Fruit fly (Drosophila melanogaster) whole organism, embryonic: ENCODE measurements around the gene CG45676.

ENCODE experiments used
- CG10462 ChIP-seq: fragments of 200-800 bp; sonication (Bioruptor generic); optimal IDR thresholded peaks from 2 replicates; lab custom pipeline; 2016; ENCODE audit warnings: missing biosample characterization, missing genetic modification characterization
- CG11695 ChIP-seq: fragments of 200-800 bp; sonication (Bioruptor generic); IDR thresholded peaks from 3 replicates; pipeline ENCODE4 v1.3.6; 2022; ENCODE audit warnings: missing biosample characterization, missing genetic modification characterization
- CG12391 ChIP-seq: fragments of 200-800 bp; sonication (Bioruptor generic); optimal IDR thresholded peaks from 3 replicates; lab custom pipeline; 2018; ENCODE audit warnings: missing biosample characterization, mild to moderate bottlenecking, missing genetic modification characterization, moderate library complexity
- CG13624 ChIP-seq: fragments of 200-800 bp; sonication (Bioruptor generic); optimal IDR thresholded peaks from 2 replicates; lab custom pipeline; 2016; ENCODE audit warnings: missing biosample characterization, missing genetic modification characterization
- CG13775 ChIP-seq: fragments of 200-800 bp; sonication (Bioruptor generic); optimal IDR thresholded peaks from 3 replicates; lab custom pipeline; 2017; ENCODE audit warnings: missing biosample characterization, mild to moderate bottlenecking, missing genetic modification characterization
- CG14860 ChIP-seq: fragments of 200-800 bp; sonication (Bioruptor generic); IDR thresholded peaks from 3 replicates; pipeline ENCODE4 v1.3.6; 2022; ENCODE audit warnings: missing biosample characterization, missing genetic modification characterization; ENCODE audit not compliant: partially characterized antibody
- CG15011 ChIP-seq: fragments of 200-800 bp; sonication (Bioruptor generic); optimal IDR thresholded peaks from 3 replicates; lab custom pipeline; 2018; ENCODE audit warnings: missing biosample characterization, mild to moderate bottlenecking, missing genetic modification characterization
- CG16779 ChIP-seq: fragments of 200-800 bp; sonication (Bioruptor generic); IDR thresholded peaks from 2 replicates; pipeline ENCODE4 v1.3.6; 2022; ENCODE audit warnings: missing biosample characterization, missing genetic modification characterization
- CG16813 ChIP-seq: fragments of 200-800 bp; sonication (Bioruptor generic); IDR thresholded peaks from 3 replicates; pipeline ENCODE4 v1.3.6; 2022; ENCODE audit warnings: missing biosample characterization, missing genetic modification characterization; ENCODE audit not compliant: partially characterized antibody
- CG1832 ChIP-seq: fragments of 200-800 bp; sonication (Bioruptor generic); optimal IDR thresholded peaks from 2 replicates; lab custom pipeline; 2017; ENCODE audit warnings: missing biosample characterization, mild to moderate bottlenecking, missing genetic modification characterization, inconsistent platforms
- CG2116 ChIP-seq: fragments of 200-800 bp; sonication (Bioruptor generic); optimal IDR thresholded peaks from 3 replicates; lab custom pipeline; 2018; ENCODE audit warnings: missing biosample characterization, mild to moderate bottlenecking, missing genetic modification characterization
- CG2199 ChIP-seq: fragments of 200-800 bp; sonication (Bioruptor generic); IDR thresholded peaks from 3 replicates; pipeline ENCODE4 v1.3.6; 2022; ENCODE audit warnings: missing biosample characterization, missing genetic modification characterization
- CG3163 ChIP-seq: fragments of 200-800 bp; sonication (Bioruptor generic); optimal IDR thresholded peaks from 3 replicates; lab custom pipeline; 2016; ENCODE audit warnings: missing biosample characterization, missing genetic modification characterization
- CG32767 ChIP-seq: fragments of 200-800 bp; sonication (Bioruptor generic); IDR thresholded peaks from 2 replicates; pipeline ENCODE4 v1.3.6; 2022; ENCODE audit warnings: missing biosample characterization, missing genetic modification characterization
- CG3281 ChIP-seq: fragments of 200-800 bp; sonication (Bioruptor generic); optimal IDR thresholded peaks from 3 replicates; lab custom pipeline; 2017; ENCODE audit warnings: missing biosample characterization, mild to moderate bottlenecking, missing genetic modification characterization
- CG34224 ChIP-seq: fragments of 200-800 bp; sonication (Bioruptor generic); IDR thresholded peaks from 3 replicates; pipeline ENCODE4 v1.3.6; 2022; ENCODE audit warnings: missing biosample characterization, missing genetic modification characterization; ENCODE audit not compliant: partially characterized antibody
- CG4360 ChIP-seq: fragments of 200-800 bp; sonication (Bioruptor generic); IDR thresholded peaks from 2 replicates; pipeline ENCODE4 v1.3.6; 2022; ENCODE audit warnings: missing biosample characterization, missing genetic modification characterization
- CG5953 ChIP-seq: fragments of 200-800 bp; sonication (Bioruptor generic); IDR thresholded peaks from 2 replicates; pipeline ENCODE4 v1.3.6; 2022; ENCODE audit warnings: missing biosample characterization, missing genetic modification characterization
- CG7372 ChIP-seq: fragments of 200-800 bp; sonication (Bioruptor generic); IDR thresholded peaks from 2 replicates; pipeline ENCODE4 v1.3.6; 2022; ENCODE audit warnings: missing biosample characterization, missing genetic modification characterization
- CG7928 ChIP-seq: fragments of 200-800 bp; sonication (Bioruptor generic); optimal IDR thresholded peaks from 2 replicates; lab custom pipeline; 2017; ENCODE audit warnings: missing biosample characterization, mild to moderate bottlenecking, missing genetic modification characterization
- CG7963 ChIP-seq: fragments of 200-800 bp; sonication (Bioruptor generic); IDR thresholded peaks from 3 replicates; pipeline ENCODE4 v1.3.6; 2022; ENCODE audit warnings: missing biosample characterization, missing genetic modification characterization; ENCODE audit not compliant: partially characterized antibody
- CG8281 ChIP-seq: fragments of 200-800 bp; sonication (Bioruptor generic); optimal IDR thresholded peaks from 2 replicates; lab custom pipeline; 2018; ENCODE audit warnings: missing biosample characterization, mild to moderate bottlenecking, missing genetic modification characterization, moderate library complexity
- CG8359 ChIP-seq: fragments of 200-800 bp; sonication (Bioruptor generic); optimal IDR thresholded peaks from 2 replicates; lab custom pipeline; 2017; ENCODE audit warnings: missing biosample characterization, mild to moderate bottlenecking, missing genetic modification characterization, borderline replicate concordance
- CG9437 ChIP-seq: fragments of 200-800 bp; sonication (Bioruptor generic); optimal IDR thresholded peaks from 2 replicates; lab custom pipeline; 2018; ENCODE audit warnings: missing biosample characterization, mild to moderate bottlenecking, missing genetic modification characterization
- CG9727 ChIP-seq: fragments of 200-800 bp; sonication (Bioruptor generic); optimal IDR thresholded peaks from 3 replicates; lab custom pipeline; 2017; ENCODE audit warnings: missing biosample characterization, mild to moderate bottlenecking, missing genetic modification characterization
- CoRest ChIP-seq: fragments of 200-800 bp; sonication (Bioruptor generic); optimal IDR thresholded peaks from 3 replicates; lab custom pipeline; 2018; ENCODE audit warnings: missing biosample characterization, mild to moderate bottlenecking, missing genetic modification characterization, moderate library complexity
- Dref ChIP-seq: fragments of 200-800 bp; sonication (Bioruptor generic); IDR thresholded peaks from 2 replicates; pipeline ENCODE4 v1.3.6; 2022; ENCODE audit warnings: missing biosample characterization, missing genetic modification characterization
- E2f2 ChIP-seq: fragments of 200-800 bp; sonication (Bioruptor generic); IDR thresholded peaks from 2 replicates; pipeline ENCODE4 v1.3.6; 2022; ENCODE audit warnings: missing biosample characterization, missing genetic modification characterization
- Gug ChIP-seq: fragments of 200-800 bp; sonication (Bioruptor generic); IDR thresholded peaks from 4 replicates; pipeline ENCODE4 v1.3.6; 2022; ENCODE audit warnings: missing biosample characterization, missing genetic modification characterization
- HmgD ChIP-seq: fragments of 200-800 bp; sonication (Bioruptor generic); optimal IDR thresholded peaks from 3 replicates; lab custom pipeline; 2016; ENCODE audit warnings: missing biosample characterization, missing genetic modification characterization
- Lpt ChIP-seq: fragments of >200 bp; optimal IDR thresholded peaks from 2 replicates; lab custom pipeline; 2018; ENCODE audit warnings: missing biosample characterization, missing genetic modification characterization
- Meics ChIP-seq: fragments of 200-800 bp; sonication (Bioruptor generic); optimal IDR thresholded peaks from 2 replicates; lab custom pipeline; 2017; ENCODE audit warnings: missing biosample characterization, mild to moderate bottlenecking, missing genetic modification characterization
- NC2α ChIP-seq: fragments of 200-800 bp; sonication (Bioruptor generic); optimal IDR thresholded peaks from 2 replicates; lab custom pipeline; 2016; ENCODE audit warnings: missing biosample characterization, missing genetic modification characterization
- Ravus ChIP-seq: fragments of 200-800 bp; sonication (Bioruptor generic); IDR thresholded peaks from 2 replicates; pipeline ENCODE4 v1.3.6; 2022; ENCODE audit warnings: missing biosample characterization, missing genetic modification characterization
- Usf ChIP-seq: fragments of 200-800 bp; sonication (Bioruptor generic); optimal IDR thresholded peaks from 2 replicates; lab custom pipeline; 2017; ENCODE audit warnings: missing genotype, missing biosample characterization, missing genetic modification characterization
- ac ChIP-seq: fragments of 200-800 bp; sonication (Bioruptor generic); optimal IDR thresholded peaks from 3 replicates; lab custom pipeline; 2017; ENCODE audit warnings: missing biosample characterization, mild to moderate bottlenecking, missing genetic modification characterization
- chif ChIP-seq, 2 experiments: fragments of 200-800 bp; sonication (Bioruptor generic); optimal IDR thresholded peaks; 3 replicates each; lab custom pipeline; 2016; ENCODE audit warnings: missing biosample characterization in 2 of 2, missing genetic modification characterization in 2 of 2
- gce ChIP-seq: fragments of 200-800 bp; sonication (Bioruptor generic); IDR thresholded peaks from 3 replicates; pipeline ENCODE4 v1.3.6; 2022; ENCODE audit warnings: missing biosample characterization, missing genetic modification characterization
- gfzf ChIP-seq: fragments of 200-800 bp; sonication (Bioruptor generic); optimal IDR thresholded peaks from 2 replicates; lab custom pipeline; 2016; ENCODE audit warnings: missing biosample characterization, mild to moderate bottlenecking, missing genetic modification characterization, moderate library complexity
- gsb ChIP-seq: fragments of 200-800 bp; sonication (Bioruptor generic); IDR thresholded peaks from 2 replicates; pipeline ENCODE4 v1.3.6; 2022; ENCODE audit warnings: missing biosample characterization, missing genetic modification characterization
- hkb ChIP-seq, 2 experiments: fragments of 200-800 bp in 1 of 2; fragments of >200 bp in 1 of 2; sonication (Bioruptor generic) in 1 of 2; IDR thresholded peaks in 1 of 2; optimal IDR thresholded peaks in 1 of 2; 2 replicates each; pipeline versions ENCODE4 v1.3.6 to Lab custom; 2017 to 2022; ENCODE audit warnings: missing biosample characterization in 1 of 2, missing genetic modification characterization in 1 of 2
- inv ChIP-seq: fragments of 200-800 bp; sonication (Bioruptor generic); IDR thresholded peaks from 2 replicates; pipeline ENCODE4 v1.3.6; 2022; ENCODE audit warnings: missing biosample characterization, missing genetic modification characterization; ENCODE audit not compliant: partially characterized antibody
- pan ChIP-seq, 4 experiments: fragments of >200 bp in 3 of 4; fragments of 200-800 bp in 1 of 4; sonication (Bioruptor generic) in 1 of 4; optimal IDR thresholded peaks in 3 of 4; IDR thresholded peaks in 1 of 4; 2 replicates each; pipeline versions ENCODE4 v1.3.6 to Lab custom; 2017 to 2022; ENCODE audit warnings: missing biosample characterization in 2 of 4, missing genetic modification characterization in 2 of 4, mixed read lengths in 1 of 4
- peb ChIP-seq: fragments of 200-800 bp; sonication (Bioruptor generic); IDR thresholded peaks from 2 replicates; pipeline ENCODE4 v1.3.6; 2022; ENCODE audit warnings: missing biosample characterization, missing genetic modification characterization
- pita ChIP-seq: fragments of 200-800 bp; sonication (Bioruptor generic); optimal IDR thresholded peaks from 2 replicates; lab custom pipeline; 2017; ENCODE audit warnings: missing biosample characterization, mild to moderate bottlenecking, missing genetic modification characterization
- ranshi ChIP-seq: fragments of 200-800 bp; sonication (Bioruptor generic); IDR thresholded peaks from 2 replicates; pipeline ENCODE4 v1.3.6; 2022; ENCODE audit warnings: missing biosample characterization, missing genetic modification characterization
- slou ChIP-seq: fragments of 200-800 bp; sonication (Bioruptor generic); optimal IDR thresholded peaks from 3 replicates; lab custom pipeline; 2016; ENCODE audit warnings: missing biosample characterization, missing genetic modification characterization
- tx ChIP-seq: fragments of 200-800 bp; sonication (Bioruptor generic); optimal IDR thresholded peaks from 2 replicates; lab custom pipeline; 2016; ENCODE audit warnings: missing biosample characterization, missing genetic modification characterization
- wek ChIP-seq: fragments of 200-800 bp; sonication (Bioruptor generic); optimal IDR thresholded peaks from 3 replicates; lab custom pipeline; 2018; ENCODE audit warnings: missing biosample characterization, mild to moderate bottlenecking, missing genetic modification characterization, moderate library complexity

Gene CG45676

DNA sequence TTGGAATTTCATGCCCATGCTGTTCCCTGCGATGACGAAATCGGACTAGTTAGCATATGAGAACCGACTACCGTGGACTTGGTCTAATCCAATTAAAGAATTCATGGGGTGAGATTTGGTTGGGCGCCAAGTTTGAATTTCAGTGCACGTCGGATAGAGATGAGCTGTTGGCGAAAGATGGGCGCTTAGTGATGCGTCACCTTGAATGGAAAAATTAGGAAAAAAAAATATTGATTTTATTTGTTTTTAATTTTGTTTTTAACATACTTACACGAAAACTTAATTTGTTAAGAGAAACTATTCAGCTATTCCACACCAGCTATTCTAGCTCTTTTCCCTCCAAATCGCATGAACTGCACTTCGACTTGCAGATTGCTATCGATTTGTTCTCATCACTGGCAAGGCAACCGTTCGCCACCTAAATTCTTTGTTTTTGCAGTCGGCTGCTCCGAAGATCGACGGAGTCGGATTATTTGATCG lies 3.0 kb downstream of the CG45676 start, which contains the start of the genes ninaG and Sptz (continued):
- TF ChIP-seq tx: peak; percentile 94
- no peak for TF ChIP-seq pita (GFP tag; lab: Kevin White, UChicago)
- peak; percentile 89 for TF ChIP-seq slou (GFP tag; lab: Kevin White, UChicago)
- TF ChIP-seq CG1832 (GFP tag; lab: Kevin White, UChicago): no peak
- peak; percentile 96 for TF ChIP-seq Gug (GFP tag; lab: Robert Waterston, UW)
- peak; percentile 95 for TF ChIP-seq peb (GFP tag; lab: Robert Waterston, UW)
- peak; percentile 94 for TF ChIP-seq CG13775 (GFP tag; lab: Kevin White, UChicago)
- peak; percentile 94 for TF ChIP-seq CG9727 (GFP tag; lab: Kevin White, UChicago)
- TF ChIP-seq CG16813 (GFP tag; lab: Robert Waterston, UW): peak; percentile 55; the same call in 2 of the 3 replicates
- TF ChIP-seq CG7372 (GFP tag; lab: Robert Waterston, UW): peak; percentile 93
- TF ChIP-seq CG32767 (GFP tag; lab: Robert Waterston, UW): peak; percentile 94
- TF ChIP-seq CG15011 (GFP tag; lab: Kevin White, UChicago): peak; percentile 75
- peak; percentile 95 to 96 for TF ChIP-seq chif (GFP tag; optimal IDR thresholded peaks at IDR 0.05; lab: Kevin White, UChicago)
- TF ChIP-seq NC2α (GFP tag; lab: Kevin White, UChicago): peak; percentile 86
- peak; percentile 39 for TF ChIP-seq gfzf (GFP tag; lab: Kevin White, UChicago)
- TF ChIP-seq CG14860 (GFP tag; lab: Robert Waterston, UW): 0 out of 3 replicates have a peak, but pooled peaks have one; percentile 33
- TF ChIP-seq CG5953 (GFP tag; lab: Robert Waterston, UW): peak; percentile 87
- TF ChIP-seq Usf (GFP tag; lab: Kevin White, UChicago): peak; percentile 91
- TF ChIP-seq Dref (GFP tag; lab: Robert Waterston, UW): peak; percentile 67
- peak; percentile 75 for TF ChIP-seq CG3163 (GFP tag; lab: Kevin White, UChicago)
- peak; percentile 95 for TF ChIP-seq ranshi (GFP tag; lab: Robert Waterston, UW)
- peak; percentile 87 for TF ChIP-seq CG3281
- TF ChIP-seq ac (GFP tag; lab: Kevin White, UChicago): peak; percentile 53
- peak; percentile 56 for TF ChIP-seq CG8359 (GFP tag; lab: Kevin White, UChicago)
- TF ChIP-seq CG2116 (GFP tag; lab: Kevin White, UChicago): peak; percentile 95
- TF ChIP-seq CG12391 (tag; lab: Kevin White, UChicago): peak; percentile 95
- TF ChIP-seq hkb (optimal IDR thresholded peaks at IDR 0.05; lab: Kevin White, UChicago): peak; percentile 51
- peak; percentile 94 for TF ChIP-seq hkb (GFP tag; IDR thresholded peaks at IDR 0.05; lab: Robert Waterston, UW)
- peak; percentile 95 for TF ChIP-seq CG13624
- peak; percentile 90 for TF ChIP-seq CG11695 (GFP tag; lab: Robert Waterston, UW)
- TF ChIP-seq gce (GFP tag; lab: Robert Waterston, UW): peak; percentile 87
- TF ChIP-seq CG34224 (GFP tag; lab: Robert Waterston, UW): peak; percentile 7; the same call in 1 of the 3 replicates
- TF ChIP-seq CG16779 (GFP tag; lab: Robert Waterston, UW): peak; percentile 70
- TF ChIP-seq pan (optimal IDR thresholded peaks at IDR 0.05; lab: Kevin White, UChicago): no peak
- peak in 1 of 2 experiments; percentile 95 for TF ChIP-seq pan (GFP tag; optimal IDR thresholded peaks at IDR 0.05 in 1 of 2, IDR thresholded peaks at IDR 0.05 in 1 of 2)
- peak; percentile 85 for TF ChIP-seq Ravus
- TF ChIP-seq inv: no peak
- peak; percentile 73 for TF ChIP-seq CG9437 (GFP tag; lab: Kevin White, UChicago)
- TF ChIP-seq Meics (GFP tag; lab: Kevin White, UChicago): peak; percentile 87
- peak; percentile 67 for TF ChIP-seq CG7928 (GFP tag; lab: Kevin White, UChicago)
- peak; percentile 95 for TF ChIP-seq CoRest (tag; lab: Kevin White, UChicago)
- TF ChIP-seq wek (GFP tag; lab: Kevin White, UChicago): no peak
- peak; percentile 95 for TF ChIP-seq CG10462 (GFP tag; lab: Kevin White, UChicago)
- peak; percentile 47 for TF ChIP-seq CG4360 (GFP tag; lab: Robert Waterston, UW)
- TF ChIP-seq CG8281: peak; percentile 63
- TF ChIP-seq gsb (GFP tag; lab: Robert Waterston, UW): peak; percentile 87
- peak; percentile 95; the same call in 2 of the 3 replicates for TF ChIP-seq CG2199 (GFP tag; lab: Robert Waterston, UW)
- TF ChIP-seq E2f2 (GFP tag; lab: Robert Waterston, UW): peak; percentile 93
- TF ChIP-seq HmgD (GFP tag; lab: Kevin White, UChicago): peak; percentile 86
- no peak for TF ChIP-seq Lpt
- no peak for TF ChIP-seq CG7963
